Fruit fly (Drosophila melanogaster): ENCODE measurements around the gene Lasp.
A peak's percentile ranks its signal among the peaks of the same experiment; 100 is the strongest.

Gene Lasp

DNA sequence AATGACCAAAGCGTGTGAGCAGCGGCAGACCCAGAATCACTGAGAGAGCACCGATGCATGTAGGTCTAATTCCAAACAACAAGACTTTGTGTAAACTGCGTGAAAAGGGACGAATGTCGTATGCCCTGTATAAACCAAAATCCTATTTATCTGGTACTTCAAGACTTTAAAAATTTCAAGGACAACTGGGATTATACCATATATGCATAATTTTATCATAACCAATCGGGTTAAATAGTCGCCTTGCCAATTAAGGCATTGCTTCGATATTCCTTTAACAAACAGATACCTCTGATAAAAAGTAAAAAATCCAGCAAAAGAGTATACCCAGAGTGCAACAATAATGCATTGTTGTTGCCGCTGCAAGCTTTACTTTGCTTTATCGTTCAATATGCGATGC lies 28.5 kb downstream of the Lasp start (continued):
- TF ChIP-seq CG32006 (GFP tag; optimal IDR thresholded peaks at IDR 0.05) (peak; percentile 70), eg (GFP tag; IDR thresholded peaks at IDR 0.05) (no peak), CG11294 (GFP tag; IDR thresholded peaks at IDR 0.05) (no peak), CG1621 (tag; optimal IDR thresholded peaks at IDR 0.05) (no peak), Hr4 (GFP tag; optimal IDR thresholded peaks at IDR 0.05) (peak; percentile 64), cyc (GFP tag; optimal IDR thresholded peaks at IDR 0.05) (no peak), CG6854 (GFP tag; optimal IDR thresholded peaks at IDR 0.05) (no peak), Smox (GFP tag; optimal IDR thresholded peaks at IDR 0.05) (no peak), CG7368 (GFP tag; optimal IDR thresholded peaks at IDR 0.05) (no peak), salr (GFP tag; optimal IDR thresholded peaks at IDR 0.05) (no peak), Ets21C (GFP tag; optimal IDR thresholded peaks at IDR 0.05) (no peak), CG8319 (GFP tag; optimal IDR thresholded peaks at IDR 0.05) (no peak), esn (GFP tag; optimal IDR thresholded peaks at IDR 0.05) (no peak), CG34406 (GFP tag; optimal IDR thresholded peaks at IDR 0.05) (no peak), Sox102F (GFP tag; optimal IDR thresholded peaks at IDR 0.05) (no peak), topi (GFP tag; optimal IDR thresholded peaks at IDR 0.05) (no peak), CG6792 (GFP tag; optimal IDR thresholded peaks at IDR 0.05) (no peak), Sox15 (GFP tag; optimal IDR thresholded peaks at IDR 0.05) (no peak), dac (GFP tag; optimal IDR thresholded peaks at IDR 0.05) (no peak), OdsH (GFP tag; optimal IDR thresholded peaks at IDR 0.05) (peak; percentile 9), Lpt (GFP tag; optimal IDR thresholded peaks at IDR 0.05) (peak; percentile 9), ss (GFP tag; optimal IDR thresholded peaks at IDR 0.05) (no peak), Ets96B (tag; optimal IDR thresholded peaks at IDR 0.05) (no peak), vri (GFP tag; optimal IDR thresholded peaks at IDR 0.05) (no peak), CG16779 (tag; optimal IDR thresholded peaks at IDR 0.05) (no peak), achi (GFP tag; optimal IDR thresholded peaks at IDR 0.05) (peak; percentile 34), pdm3 (GFP tag; optimal IDR thresholded peaks at IDR 0.05) (peak; percentile 26), svp (GFP tag) (no peak), CG11902 (GFP tag; optimal IDR thresholded peaks at IDR 0.05) (no peak), Eip78C (GFP tag) (peak; percentile 35), Hr38 (GFP tag; optimal IDR thresholded peaks at IDR 0.05) (no peak)

DNA sequence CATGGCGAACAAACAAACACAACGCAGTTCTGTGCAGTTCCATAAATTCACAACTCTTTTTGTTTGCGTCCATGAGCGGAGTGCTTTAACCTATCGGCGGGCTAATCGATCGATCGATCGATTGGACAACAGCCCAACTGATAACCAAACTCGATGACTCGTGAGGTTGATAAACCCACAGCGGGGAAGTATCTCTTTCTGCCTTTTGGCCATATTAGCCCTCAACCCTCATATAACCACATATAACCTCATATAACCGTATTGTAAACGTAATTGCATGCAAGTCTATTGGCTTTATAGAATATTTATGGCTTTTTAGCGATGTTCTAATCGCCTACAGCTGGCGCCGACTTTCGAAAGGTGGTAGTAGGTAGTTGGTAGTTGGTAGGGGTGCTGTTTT lies 29.1 kb downstream of the Lasp start:
- TF ChIP-seq Eip93F (GFP tag; optimal IDR thresholded peaks at IDR 0.05) (peak; percentile 60), CG8319 (GFP tag; optimal IDR thresholded peaks at IDR 0.05) (no peak), vri (GFP tag; optimal IDR thresholded peaks at IDR 0.05) (peak; percentile 91)

DNA sequence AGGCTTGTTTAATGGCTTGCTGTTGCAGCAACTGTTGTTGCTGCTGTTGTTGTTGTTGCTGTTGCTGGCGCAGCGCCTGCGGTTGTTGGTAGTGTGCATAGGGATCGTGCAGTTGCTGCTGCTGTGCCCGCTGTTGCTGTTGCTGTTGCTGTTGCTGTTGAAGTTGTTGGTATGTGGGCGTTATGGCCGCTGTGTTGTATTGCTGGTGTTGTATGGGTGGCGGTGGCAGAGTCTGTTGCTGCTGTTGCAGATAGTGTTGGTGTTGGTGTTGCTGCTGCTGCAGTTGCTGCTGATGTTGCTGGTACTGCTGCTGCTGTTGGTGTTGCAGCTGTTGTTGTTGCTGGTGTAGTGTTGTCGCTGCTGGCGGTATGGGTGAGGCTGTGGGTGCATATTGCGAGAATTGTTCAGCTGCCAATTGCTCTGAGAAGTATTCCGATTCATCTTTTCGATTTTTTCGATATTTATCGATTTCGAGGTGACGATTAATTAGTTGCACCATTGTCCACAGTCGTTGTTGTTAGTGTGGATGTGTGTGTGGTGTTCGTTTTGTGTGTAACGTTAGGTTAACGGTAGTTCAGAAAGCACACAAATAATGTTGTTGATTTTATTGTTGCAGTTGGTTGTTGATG lies 31.9 kb downstream of the Lasp start:
- TF ChIP-seq CG11294 (GFP tag; IDR thresholded peaks at IDR 0.05): no peak
- no peak for TF ChIP-seq Eip75B (GFP tag; optimal IDR thresholded peaks at IDR 0.05)
- TF ChIP-seq CG3919 (GFP tag; optimal IDR thresholded peaks at IDR 0.05): peak; percentile 54

DNA sequence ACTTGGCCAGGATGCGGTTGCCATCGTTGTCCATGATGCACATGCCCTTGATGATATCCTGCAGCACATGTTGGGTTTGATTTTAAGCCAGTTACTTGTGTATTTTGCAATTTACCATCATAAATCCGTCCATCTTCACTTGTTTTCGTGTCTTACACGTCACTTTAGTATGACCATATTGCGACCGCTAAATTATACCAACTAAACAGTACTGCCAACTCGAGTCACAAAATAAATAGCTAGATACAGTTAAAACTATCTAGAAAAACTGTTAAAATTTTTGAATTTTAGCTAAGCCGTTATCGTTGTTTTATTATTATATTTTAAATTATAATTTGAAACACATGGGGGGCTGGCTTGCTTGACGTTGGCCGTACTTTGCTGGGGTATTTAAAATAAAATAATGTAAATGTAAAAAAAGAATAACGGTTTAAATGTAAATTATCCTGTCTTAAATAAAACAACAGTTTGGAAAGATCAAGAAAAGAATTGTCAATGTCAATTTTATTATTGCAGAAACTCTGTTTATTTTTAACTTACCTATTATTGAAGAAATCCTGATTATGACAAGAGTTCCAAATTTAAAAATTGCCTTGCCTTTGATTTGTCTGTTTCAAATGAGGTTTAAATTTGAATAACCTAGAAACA lies 38.0 kb downstream of the Lasp start, which contains the start of the genes zetaCOP and CG13032:
Gene zetaCOP (minus strand): TSS at position 189 of the 648 bp plus-strand sequence.
Gene CG13032 (plus strand): TSS at position 598 of the 648 bp plus-strand sequence.
- TF ChIP-seq CG8119 (GFP tag; IDR thresholded peaks at IDR 0.05) (no peak), Eip78C (GFP tag) (no peak), fd59A (GFP tag; optimal IDR thresholded peaks at IDR 0.05) (no peak), Hr4 (GFP tag; optimal IDR thresholded peaks at IDR 0.05) (no peak), net (GFP tag; optimal IDR thresholded peaks at IDR 0.05) (no peak), CG11762 (GFP tag; optimal IDR thresholded peaks at IDR 0.05; ENCODE audit: insufficient read depth) (no peak), svp (GFP tag) (no peak), lz (GFP tag; optimal IDR thresholded peaks at IDR 0.05) (no peak), CG6808 (GFP tag; optimal IDR thresholded peaks at IDR 0.05) (no peak), CG3032 (tag; optimal IDR thresholded peaks at IDR 0.05) (no peak), eg (GFP tag; IDR thresholded peaks at IDR 0.05) (no peak), CG11902 (GFP tag; optimal IDR thresholded peaks at IDR 0.05) (no peak), Met (GFP tag; optimal IDR thresholded peaks at IDR 0.05) (no peak), Eip93F (GFP tag; optimal IDR thresholded peaks at IDR 0.05) (no peak), CG32006 (GFP tag; optimal IDR thresholded peaks at IDR 0.05) (no peak), CG6792 (GFP tag; optimal IDR thresholded peaks at IDR 0.05) (no peak), Hr39 (GFP tag; optimal IDR thresholded peaks at IDR 0.05) (no peak), CG1621 (tag; optimal IDR thresholded peaks at IDR 0.05) (no peak), Ets96B (tag; optimal IDR thresholded peaks at IDR 0.05) (no peak), acj6 (GFP tag; optimal IDR thresholded peaks at IDR 0.05) (no peak)
